Fruit fly (Drosophila melanogaster) whole organism, embryonic: Measurements from ENCODE around the gene Cyp4g15.

ENCODE experiments used
- CG11560 ChIP-seq: fragments of 200-800 bp; sonication (Bioruptor generic); IDR thresholded peaks from 3 replicates; pipeline ENCODE4 v1.3.6; 2022; ENCODE audit warnings: missing biosample characterization, missing genetic modification characterization
- CG11695 ChIP-seq: fragments of 200-800 bp; sonication (Bioruptor generic); IDR thresholded peaks from 3 replicates; pipeline ENCODE4 v1.3.6; 2022; ENCODE audit warnings: missing biosample characterization, missing genetic modification characterization
- CG12299 ChIP-seq: fragments of 200-800 bp; sonication (Bioruptor generic); optimal IDR thresholded peaks from 2 replicates; lab custom pipeline; 2018; ENCODE audit warnings: missing biosample characterization, mild to moderate bottlenecking, missing genetic modification characterization
- CG13296 ChIP-seq: fragments of 200-800 bp; sonication (Bioruptor generic); optimal IDR thresholded peaks from 3 replicates; lab custom pipeline; 2018; ENCODE audit warnings: missing biosample characterization, mild to moderate bottlenecking, missing genetic modification characterization
- CG14441 ChIP-seq: fragments of 200-800 bp; sonication (Bioruptor generic); IDR thresholded peaks from 2 replicates; pipeline ENCODE4 v1.3.6; 2022; ENCODE audit warnings: missing biosample characterization, missing genetic modification characterization
- CG17385 ChIP-seq: fragments of 200-800 bp; sonication (Bioruptor generic); optimal IDR thresholded peaks from 3 replicates; lab custom pipeline; 2018; ENCODE audit warnings: missing biosample characterization, mild to moderate bottlenecking, missing genetic modification characterization
- CG17802 ChIP-seq: fragments of 200-800 bp; sonication (Bioruptor generic); optimal IDR thresholded peaks from 2 replicates; lab custom pipeline; 2018; ENCODE audit warnings: missing biosample characterization, mild to moderate bottlenecking, missing genetic modification characterization, moderate library complexity
- CG31224 ChIP-seq: fragments of 200-800 bp; sonication (Bioruptor generic); IDR thresholded peaks from 2 replicates; pipeline ENCODE4 v1.3.6; 2022; ENCODE audit warnings: missing biosample characterization, missing genetic modification characterization
- CG32772 ChIP-seq: fragments of 200-800 bp; sonication (Bioruptor generic); IDR thresholded peaks from 2 replicates; pipeline ENCODE4 v1.3.6; 2022; ENCODE audit warnings: missing biosample characterization, missing genetic modification characterization
- CG33213 ChIP-seq: fragments of 200-800 bp; sonication (Bioruptor generic); optimal IDR thresholded peaks from 3 replicates; lab custom pipeline; 2016; ENCODE audit warnings: missing biosample characterization, missing genetic modification characterization
- CG34224 ChIP-seq: fragments of 200-800 bp; sonication (Bioruptor generic); IDR thresholded peaks from 3 replicates; pipeline ENCODE4 v1.3.6; 2022; ENCODE audit warnings: missing biosample characterization, missing genetic modification characterization; ENCODE audit not compliant: partially characterized antibody
- CG34376 ChIP-seq: fragments of 200-800 bp; sonication (Bioruptor generic); optimal IDR thresholded peaks from 2 replicates; lab custom pipeline; 2018; ENCODE audit warnings: missing biosample characterization, mild to moderate bottlenecking, missing genetic modification characterization
- CG4820 ChIP-seq: fragments of 200-800 bp; sonication (Bioruptor generic); optimal IDR thresholded peaks from 3 replicates; lab custom pipeline; 2016; ENCODE audit warnings: missing biosample characterization, missing genetic modification characterization
- CG6689 ChIP-seq: fragments of 200-800 bp; sonication (Bioruptor generic); IDR thresholded peaks from 2 replicates; pipeline ENCODE4 v1.3.6; 2022; ENCODE audit warnings: missing biosample characterization, missing genetic modification characterization
- CG6791 ChIP-seq: fragments of 200-800 bp; sonication (Bioruptor generic); IDR thresholded peaks from 3 replicates; pipeline ENCODE4 v1.3.6; 2022; ENCODE audit warnings: missing biosample characterization, missing genetic modification characterization; ENCODE audit not compliant: partially characterized antibody
- CG8281 ChIP-seq: fragments of 200-800 bp; sonication (Bioruptor generic); optimal IDR thresholded peaks from 2 replicates; lab custom pipeline; 2018; ENCODE audit warnings: missing biosample characterization, mild to moderate bottlenecking, missing genetic modification characterization, moderate library complexity
- CG9876 ChIP-seq: fragments of 200-800 bp; sonication (Bioruptor generic); optimal IDR thresholded peaks from 2 replicates; lab custom pipeline; 2016; ENCODE audit warnings: missing biosample characterization, missing genetic modification characterization
- D ChIP-seq, 2 experiments: fragments of 200-800 bp in 1 of 2; fragments of >200 bp in 1 of 2; sonication (Bioruptor generic) in 1 of 2; optimal IDR thresholded peaks; 2 replicates in 1 of 2; 3 replicates in 1 of 2; lab custom pipeline; 2017; ENCODE audit warnings: mild to moderate bottlenecking in 1 of 2, missing biosample characterization in 1 of 2, missing genetic modification characterization in 1 of 2, missing genetic modification reagents in 1 of 2
- Doc2 ChIP-seq: fragments of 200-800 bp; sonication (Bioruptor generic); IDR thresholded peaks from 2 replicates; pipeline ENCODE4 v1.3.6; 2022; ENCODE audit warnings: missing biosample characterization, missing genetic modification characterization
- ERR ChIP-seq: fragments of 200-800 bp; sonication (Bioruptor generic); optimal IDR thresholded peaks from 2 replicates; lab custom pipeline; 2016; ENCODE audit warnings: missing biosample characterization, missing genetic modification characterization
- HLHmδ ChIP-seq: fragments of 200-800 bp; sonication (Bioruptor generic); optimal IDR thresholded peaks from 2 replicates; lab custom pipeline; 2018; ENCODE audit warnings: missing biosample characterization, mild to moderate bottlenecking, missing genetic modification characterization, moderate library complexity
- Hey ChIP-seq: fragments of 200-800 bp; sonication (Bioruptor generic); optimal IDR thresholded peaks from 3 replicates; lab custom pipeline; 2018; ENCODE audit warnings: missing biosample characterization, mild to moderate bottlenecking, missing genetic modification characterization
- Mes4 ChIP-seq: fragments of 200-800 bp; sonication (Bioruptor generic); optimal IDR thresholded peaks from 2 replicates; lab custom pipeline; 2016; ENCODE audit warnings: missing biosample characterization, missing genetic modification characterization
- Pdp1 ChIP-seq, 2 experiments: fragments of 200-800 bp; sonication (Bioruptor generic); optimal IDR thresholded peaks; 3 replicates each; lab custom pipeline; 2016; ENCODE audit warnings: missing biosample characterization in 2 of 2, missing genetic modification characterization in 2 of 2, mild to moderate bottlenecking in 1 of 2, moderate library complexity in 1 of 2
- Rx ChIP-seq: fragments of 200-800 bp; sonication (Bioruptor generic); IDR thresholded peaks from 2 replicates; pipeline ENCODE4 v1.3.6; 2022; ENCODE audit warnings: missing biosample characterization, missing genetic modification characterization
- Sin3A ChIP-seq: fragments of >200 bp; optimal IDR thresholded peaks from 2 replicates; lab custom pipeline; 2018
- Sry-δ ChIP-seq: fragments of 200-800 bp; sonication (Bioruptor generic); optimal IDR thresholded peaks from 2 replicates; lab custom pipeline; 2016; ENCODE audit warnings: missing biosample characterization, missing genetic modification characterization
- ab ChIP-seq: fragments of 200-800 bp; sonication (Bioruptor generic); optimal IDR thresholded peaks from 2 replicates; lab custom pipeline; 2016; ENCODE audit warnings: missing biosample characterization, missing genetic modification characterization
- abd-A ChIP-seq: fragments of 200-800 bp; sonication (Bioruptor generic); optimal IDR thresholded peaks from 3 replicates; lab custom pipeline; 2019; ENCODE audit warnings: missing biosample characterization, mild to moderate bottlenecking, missing genetic modification characterization, moderate library complexity
- ap ChIP-seq: fragments of 200-800 bp; sonication (Bioruptor generic); IDR thresholded peaks from 2 replicates; pipeline ENCODE4 v1.3.6; 2022; ENCODE audit warnings: missing biosample characterization, missing genetic modification characterization
- ase ChIP-seq: fragments of 200-800 bp; sonication (Bioruptor generic); IDR thresholded peaks from 3 replicates; pipeline ENCODE4 v1.3.6; 2022; ENCODE audit warnings: missing biosample characterization, missing genetic modification characterization
- bsh ChIP-seq, 2 experiments: fragments of 200-800 bp; sonication (Bioruptor generic); optimal IDR thresholded peaks; 2 replicates each; lab custom pipeline; 2017 to 2018; ENCODE audit warnings: mild to moderate bottlenecking in 2 of 2, missing biosample characterization in 2 of 2, missing genetic modification characterization in 2 of 2, moderate library complexity in 1 of 2
- btn ChIP-seq: fragments of 200-800 bp; sonication (Bioruptor generic); optimal IDR thresholded peaks from 2 replicates; lab custom pipeline; 2016; ENCODE audit warnings: missing biosample characterization, missing genetic modification characterization
- chinmo ChIP-seq: fragments of 200-800 bp; sonication (Bioruptor generic); IDR thresholded peaks from 4 replicates; pipeline ENCODE4 v1.3.6; 2022; ENCODE audit warnings: missing biosample characterization, missing genetic modification characterization; ENCODE audit not compliant: partially characterized antibody
- dati ChIP-seq: fragments of 200-800 bp; sonication (Bioruptor generic); IDR thresholded peaks from 2 replicates; pipeline ENCODE4 v1.3.6; 2022; ENCODE audit warnings: missing biosample characterization, missing genetic modification characterization
- ewg ChIP-seq: fragments of 200-800 bp; sonication (Bioruptor generic); optimal IDR thresholded peaks from 3 replicates; lab custom pipeline; 2017; ENCODE audit warnings: mild to moderate bottlenecking, missing biosample characterization, missing genetic modification reagents, missing genetic modification characterization
- fd102C ChIP-seq: fragments of 200-800 bp; sonication (Bioruptor generic); optimal IDR thresholded peaks from 2 replicates; lab custom pipeline; 2018; ENCODE audit warnings: missing biosample characterization, mild to moderate bottlenecking, missing genetic modification characterization, moderate library complexity
- ftz-f1 ChIP-seq: fragments of 200-800 bp; sonication (Bioruptor generic); optimal IDR thresholded peaks from 2 replicates; lab custom pipeline; 2016; ENCODE audit warnings: missing biosample characterization, missing genetic modification characterization
- gce ChIP-seq: fragments of 200-800 bp; sonication (Bioruptor generic); IDR thresholded peaks from 3 replicates; pipeline ENCODE4 v1.3.6; 2022; ENCODE audit warnings: missing biosample characterization, missing genetic modification characterization
- her ChIP-seq: fragments of 200-800 bp; sonication (Bioruptor generic); optimal IDR thresholded peaks from 2 replicates; lab custom pipeline; 2016; ENCODE audit warnings: missing biosample characterization, missing genetic modification characterization
- jumu ChIP-seq: fragments of 200-800 bp; sonication (Bioruptor generic); optimal IDR thresholded peaks from 3 replicates; lab custom pipeline; 2016; ENCODE audit warnings: missing biosample characterization, missing genetic modification characterization
- lola ChIP-seq, 3 experiments: fragments of >200 bp in 2 of 3; fragments of 200-800 bp in 1 of 3; sonication (Bioruptor generic) in 1 of 3; optimal IDR thresholded peaks; 2 replicates each; lab custom pipeline; 2017 to 2019; ENCODE audit warnings: missing biosample characterization in 3 of 3, missing genetic modification characterization in 3 of 3, mild to moderate bottlenecking in 1 of 3, moderate library complexity in 1 of 3
- nom ChIP-seq: fragments of 200-800 bp; sonication (Bioruptor generic); optimal IDR thresholded peaks from 2 replicates; lab custom pipeline; 2017; ENCODE audit warnings: missing biosample characterization, missing genetic modification characterization, mild to moderate bottlenecking, moderate library complexity, missing genetic modification reagents
- oc ChIP-seq: fragments of 200-800 bp; sonication (Bioruptor generic); optimal IDR thresholded peaks from 2 replicates; lab custom pipeline; 2018; ENCODE audit warnings: missing biosample characterization, mild to moderate bottlenecking, missing genetic modification characterization, moderate library complexity
- org-1 ChIP-seq: fragments of 200-800 bp; sonication (Bioruptor generic); optimal IDR thresholded peaks from 2 replicates; lab custom pipeline; 2017; ENCODE audit warnings: missing biosample characterization, missing genetic modification characterization
- prd ChIP-seq, 3 experiments: fragments of >200 bp in 2 of 3; fragments of 200-800 bp in 1 of 3; sonication (Bioruptor generic) in 1 of 3; optimal IDR thresholded peaks in 2 of 3; IDR thresholded peaks in 1 of 3; 2 replicates in 2 of 3; 3 replicates in 1 of 3; pipeline versions ENCODE4 v1.3.6 to Lab custom; 2017 to 2022; ENCODE audit warnings: missing biosample characterization in 1 of 3, missing genetic modification characterization in 1 of 3
- tio ChIP-seq: fragments of 200-800 bp; sonication (Bioruptor generic); optimal IDR thresholded peaks from 2 replicates; lab custom pipeline; 2017; ENCODE audit warnings: missing biosample characterization, missing genetic modification characterization, inconsistent platforms
- toy ChIP-seq: fragments of 200-800 bp; sonication (Bioruptor generic); IDR thresholded peaks from 2 replicates; pipeline ENCODE4 v1.3.6; 2022; ENCODE audit warnings: missing biosample characterization, missing genetic modification characterization
- trem ChIP-seq: fragments of 200-800 bp; optimal IDR thresholded peaks from 3 replicates; lab custom pipeline; 2019; ENCODE audit warnings: missing biosample characterization, mild to moderate bottlenecking, missing genetic modification characterization, moderate library complexity
- wor ChIP-seq: fragments of 200-800 bp; sonication (Bioruptor generic); IDR thresholded peaks from 2 replicates; pipeline ENCODE4 v1.3.6; 2022; ENCODE audit warnings: missing biosample characterization, missing genetic modification characterization

The Cyp4g15 gene

DNA sequence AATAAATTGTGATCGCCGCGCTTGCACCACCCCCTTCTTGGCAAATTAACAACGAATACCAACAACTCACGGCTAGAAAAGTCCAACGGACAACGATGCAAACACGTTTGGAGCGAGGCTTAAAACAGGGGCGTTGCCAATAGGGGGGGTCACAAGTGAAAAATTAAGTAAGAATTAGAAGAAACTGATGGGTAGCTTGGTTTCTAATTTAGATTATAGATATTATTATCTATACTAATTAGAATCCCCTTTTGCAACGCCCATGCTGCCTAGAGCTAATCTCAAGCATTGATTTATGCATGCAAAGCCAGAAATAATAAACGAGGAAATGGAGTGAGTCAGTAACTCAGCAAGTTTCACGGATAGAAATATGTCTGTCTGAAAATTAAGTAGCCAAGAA lies 41.6 kb downstream of the Cyp4g15 start (continued):
- TF ChIP-seq Doc2 (GFP tag; lab: Robert Waterston, UW) (no peak), trem (tag; lab: Kevin White, UChicago) (no peak), ERR (no peak), org-1 (GFP tag; lab: Kevin White, UChicago) (peak; percentile 53), Hey (tag; lab: Kevin White, UChicago) (no peak), CG31224 (GFP tag; lab: Robert Waterston, UW) (peak; percentile 75), Mes4 (no peak), wor (peak; percentile 41; the same call in 1 of the 2 replicates), HLHmδ (GFP tag; lab: Kevin White, UChicago) (no peak), CG6791 (no peak), jumu (GFP tag; lab: Kevin White, UChicago) (no peak), CG6689 (GFP tag; lab: Robert Waterston, UW) (peak; percentile 75), CG12299 (tag; lab: Kevin White, UChicago) (peak; percentile 32), abd-A (tag; lab: Kevin White, UChicago) (no peak), CG17385 (peak; percentile 77), fd102C (GFP tag; lab: Kevin White, UChicago) (no peak), nom (no peak), CG14441 (peak; percentile 89), Rx (GFP tag; lab: Robert Waterston, UW) (peak; percentile 73), oc (peak; percentile 96), CG11695 (GFP tag; lab: Robert Waterston, UW) (peak; percentile 82), prd (optimal IDR thresholded peaks at IDR 0.05; lab: Kevin White, UChicago) (no peak), prd (GFP tag; IDR thresholded peaks at IDR 0.05; lab: Robert Waterston, UW) (peak; percentile 86), CG11560 (tag; lab: Robert Waterston, UW) (peak; percentile 67; the same call in 1 of the 3 replicates), CG13296 (peak; percentile 72), Sin3A (lab: Kevin White, UChicago) (no peak), CG34224 (no peak), tio (peak; percentile 48), lola (GFP tag; optimal IDR thresholded peaks at IDR 0.05; lab: Kevin White, UChicago) (peak in 1 of 3 experiments; percentile 5), btn (GFP tag; lab: Kevin White, UChicago) (no peak), Sry-δ (GFP tag; lab: Kevin White, UChicago) (no peak), ab (GFP tag; lab: Kevin White, UChicago) (peak; percentile 1), ftz-f1 (GFP tag; lab: Kevin White, UChicago) (no peak), CG8281 (peak; percentile 33), dati (GFP tag; lab: Robert Waterston, UW) (no peak), ewg (peak; percentile 52), CG4820 (peak; percentile 48), gce (GFP tag; lab: Robert Waterston, UW) (peak; percentile 73; the same call in 1 of the 3 replicates), CG34376 (GFP tag; lab: Kevin White, UChicago) (peak; percentile 23), CG32772 (GFP tag; lab: Robert Waterston, UW) (peak; percentile 76), Pdp1 (GFP tag; optimal IDR thresholded peaks at IDR 0.05; lab: Kevin White, UChicago) (peak; percentile 37 to 56), toy (no peak), chinmo (GFP tag; lab: Robert Waterston, UW) (no peak), ase (peak; percentile 66; the same call in 1 of the 3 replicates), her (no peak), CG17802 (tag; lab: Kevin White, UChicago) (no peak), CG33213 (GFP tag; lab: Kevin White, UChicago) (no peak), ap (GFP tag; lab: Robert Waterston, UW) (peak; percentile 67), D (optimal IDR thresholded peaks at IDR 0.05; lab: Kevin White, UChicago) (no peak), D (GFP tag; optimal IDR thresholded peaks at IDR 0.05; lab: Kevin White, UChicago) (peak; percentile 20), bsh (GFP tag; optimal IDR thresholded peaks at IDR 0.05; lab: Kevin White, UChicago) (peak in 1 of 2 experiments; percentile 75), CG9876 (GFP tag; lab: Kevin White, UChicago) (no peak)
